Fruit fly (Drosophila melanogaster) whole organism, pupa: Measurements from ENCODE around the gene ifc.

Experiments used
- CG10348 ChIP-seq: fragments of 200-800 bp; sonication (Bioruptor generic); IDR thresholded peaks from 2 replicates; pipeline ENCODE4 v1.3.6; 2022; ENCODE audit warnings: missing biosample characterization, missing genetic modification characterization
- CG12605 ChIP-seq: fragments of 200-800 bp; sonication (Bioruptor generic); IDR thresholded peaks from 2 replicates; pipeline ENCODE4 v1.3.6; 2022; ENCODE audit warnings: missing biosample characterization, missing genetic modification characterization
- CG13204 ChIP-seq: fragments of 200-800 bp; sonication (Bioruptor generic); optimal IDR thresholded peaks from 2 replicates; lab custom pipeline; 2018; ENCODE audit warnings: missing biosample characterization, mild to moderate bottlenecking, missing genetic modification characterization, moderate library complexity
- CG14655 ChIP-seq: fragments of 200-800 bp; sonication (Bioruptor generic); optimal IDR thresholded peaks from 3 replicates; lab custom pipeline; 2017; ENCODE audit warnings: mild to moderate bottlenecking, missing biosample characterization, missing genetic modification reagents, missing genetic modification characterization
- CG15710 ChIP-seq: fragments of 200-800 bp; sonication (Bioruptor generic); optimal IDR thresholded peaks from 2 replicates; lab custom pipeline; 2018; ENCODE audit warnings: missing biosample characterization, mild to moderate bottlenecking, missing genetic modification characterization, moderate library complexity
- CG17806 ChIP-seq: fragments of 200-800 bp; sonication (Bioruptor generic); optimal IDR thresholded peaks from 2 replicates; lab custom pipeline; 2018; ENCODE audit warnings: missing biosample characterization, mild to moderate bottlenecking, missing genetic modification characterization, moderate library complexity
- CG32121 ChIP-seq: fragments of 200-800 bp; sonication (Bioruptor generic); IDR thresholded peaks from 2 replicates; pipeline ENCODE4 v1.3.6; 2022; ENCODE audit warnings: missing biosample characterization, missing genetic modification characterization
- CG34367 ChIP-seq: fragments of 200-800 bp; sonication (Bioruptor generic); optimal IDR thresholded peaks from 2 replicates; lab custom pipeline; 2018; ENCODE audit warnings: missing biosample characterization, mild to moderate bottlenecking, missing genetic modification characterization
- CG4496 ChIP-seq: fragments of 200-800 bp; sonication (Bioruptor generic); IDR thresholded peaks from 3 replicates; pipeline ENCODE4 v1.3.6; 2022; ENCODE audit warnings: missing biosample characterization, missing genetic modification characterization
- CG8159 ChIP-seq: fragments of 200-800 bp; sonication (Bioruptor generic); optimal IDR thresholded peaks from 3 replicates; lab custom pipeline; 2018; ENCODE audit warnings: missing biosample characterization, mild to moderate bottlenecking, missing genetic modification characterization, moderate library complexity
- CG8301 ChIP-seq: fragments of 200-800 bp; sonication (Bioruptor generic); optimal IDR thresholded peaks from 2 replicates; lab custom pipeline; 2018; ENCODE audit warnings: missing biosample characterization, mild to moderate bottlenecking, missing genetic modification characterization
- CG9948 ChIP-seq: fragments of 200-800 bp; sonication (Bioruptor generic); optimal IDR thresholded peaks from 2 replicates; lab custom pipeline; 2018; ENCODE audit warnings: missing biosample characterization, mild to moderate bottlenecking, missing genetic modification characterization, moderate library complexity
- D1 ChIP-seq: fragments of 200-800 bp; sonication (Bioruptor generic); optimal IDR thresholded peaks from 2 replicates; lab custom pipeline; 2018; ENCODE audit warnings: missing biosample characterization, mild to moderate bottlenecking, missing genetic modification characterization, moderate library complexity
- EcR ChIP-seq: fragments of 200-800 bp; sonication (Bioruptor generic); optimal IDR thresholded peaks from 3 replicates; lab custom pipeline; 2019; ENCODE audit warnings: missing biosample characterization, missing genetic modification characterization, mild to moderate bottlenecking, moderate library complexity, missing genetic modification reagents
- Ets98B ChIP-seq: fragments of 200-800 bp; sonication (Bioruptor generic); IDR thresholded peaks from 2 replicates; pipeline ENCODE4 v1.3.6; 2022; ENCODE audit warnings: missing biosample characterization, missing genetic modification characterization
- Pif1A ChIP-seq: fragments of 200-800 bp; sonication (Bioruptor generic); optimal IDR thresholded peaks from 3 replicates; lab custom pipeline; 2016; ENCODE audit warnings: missing biosample characterization, missing genetic modification characterization
- Pif1B ChIP-seq: fragments of 200-800 bp; sonication (Bioruptor generic); optimal IDR thresholded peaks from 3 replicates; lab custom pipeline; 2016; ENCODE audit warnings: missing biosample characterization, missing genetic modification characterization
- Snoo ChIP-seq: fragments of 200-800 bp; sonication (Bioruptor generic); optimal IDR thresholded peaks from 3 replicates; lab custom pipeline; 2017; ENCODE audit warnings: missing biosample characterization, mild to moderate bottlenecking, missing genetic modification characterization, inconsistent platforms
- fd96Ca ChIP-seq: fragments of 200-800 bp; sonication (Bioruptor generic); IDR thresholded peaks from 3 replicates; pipeline ENCODE4 v1.3.6; 2022; ENCODE audit warnings: missing biosample characterization, missing genetic modification characterization
- gl ChIP-seq: fragments of 200-800 bp; sonication (Bioruptor generic); optimal IDR thresholded peaks from 2 replicates; lab custom pipeline; 2018; ENCODE audit warnings: missing biosample characterization, mild to moderate bottlenecking, missing genetic modification characterization
- rn ChIP-seq: fragments of 200-800 bp; sonication (Bioruptor generic); IDR thresholded peaks from 2 replicates; pipeline ENCODE4 v1.3.6; 2022; ENCODE audit warnings: missing biosample characterization, missing genetic modification characterization

ifc gene

dm6 chr2L:5958581-5959177, 27.5 kb upstream of the ifc start, which contains the start of gene Vm26Ac:
TSS of gene Vm26Ac (minus strand) at chr2L:5958631.
- no peak for TF ChIP-seq CG13204 (GFP tag; lab: Kevin White, UChicago)
- TF ChIP-seq CG14655 (GFP tag; lab: Kevin White, UChicago) = no peak
- no peak for TF ChIP-seq EcR (GFP tag; lab: Kevin White, UChicago)
- no peak for TF ChIP-seq CG12605
- no peak for TF ChIP-seq rn
- TF ChIP-seq CG8301 (tag; lab: Kevin White, UChicago) = no peak
- no peak for TF ChIP-seq Ets98B
- no peak for TF ChIP-seq Pif1A (GFP tag; lab: Kevin White, UChicago)
- TF ChIP-seq gl (tag; lab: Kevin White, UChicago) = no peak
- no peak for TF ChIP-seq fd96Ca (GFP tag; lab: Robert Waterston, UW)
- TF ChIP-seq CG34367 (tag; lab: Kevin White, UChicago) = no peak
- TF ChIP-seq CG17806 (tag; lab: Kevin White, UChicago) = no peak

dm6 chr2L:5959863-5960658, 26.1 kb upstream of the ifc start, which contains the start of gene Vm26Aa:
TSS of gene Vm26Aa (minus strand) at chr2L:5960340.
- TF ChIP-seq Ets98B (no peak), Pif1B (GFP tag; lab: Kevin White, UChicago) (no peak), CG12605 (no peak), gl (tag; lab: Kevin White, UChicago) (no peak)

- no peak for TF ChIP-seq Snoo
- TF ChIP-seq EcR (GFP tag; lab: Kevin White, UChicago) = no peak
- no peak for TF ChIP-seq CG9948
- TF ChIP-seq CG4496 (GFP tag; lab: Robert Waterston, UW) = no peak
- TF ChIP-seq CG14655 (GFP tag; lab: Kevin White, UChicago) = no peak
- no peak for TF ChIP-seq CG8159 (tag; lab: Kevin White, UChicago)
These were observed 24.8 kb upstream of the ifc start for dm6 chr2L:5961169-5961918.

dm6 chr2L:5963251-5963650, 22.9 kb upstream of the ifc start:
- TF ChIP-seq CG10348 (GFP tag; lab: Robert Waterston, UW) = no peak
- TF ChIP-seq CG9948 = no peak
- TF ChIP-seq CG12605 = no peak
- TF ChIP-seq Pif1A (GFP tag; lab: Kevin White, UChicago) = no peak
- TF ChIP-seq EcR (GFP tag; lab: Kevin White, UChicago) = no peak
- TF ChIP-seq CG17806 (tag; lab: Kevin White, UChicago) = no peak
- TF ChIP-seq CG32121 (GFP tag; lab: Robert Waterston, UW) = no peak
- no peak for TF ChIP-seq rn
- no peak for TF ChIP-seq CG15710
- TF ChIP-seq Snoo = no peak
- no peak for TF ChIP-seq CG4496 (GFP tag; lab: Robert Waterston, UW)
- no peak for TF ChIP-seq Ets98B
- TF ChIP-seq CG8301 (tag; lab: Kevin White, UChicago) = no peak
- no peak for TF ChIP-seq D1 (tag; lab: Kevin White, UChicago)

dm6 chr2L:5964211-5964610, 21.9 kb upstream of the ifc start:
- no peak for TF ChIP-seq D1 (tag; lab: Kevin White, UChicago)
- no peak for TF ChIP-seq CG34367 (tag; lab: Kevin White, UChicago)
- TF ChIP-seq CG15710 = no peak
- TF ChIP-seq Pif1B (GFP tag; lab: Kevin White, UChicago) = no peak
- TF ChIP-seq CG32121 (GFP tag; lab: Robert Waterston, UW) = no peak
- TF ChIP-seq rn = no peak
- no peak for TF ChIP-seq CG17806 (tag; lab: Kevin White, UChicago)
- TF ChIP-seq CG4496 (GFP tag; lab: Robert Waterston, UW) = no peak
- no peak for TF ChIP-seq EcR (GFP tag; lab: Kevin White, UChicago)
- TF ChIP-seq Ets98B = no peak
- TF ChIP-seq CG13204 (GFP tag; lab: Kevin White, UChicago) = no peak
- TF ChIP-seq fd96Ca (GFP tag; lab: Robert Waterston, UW) = no peak
- TF ChIP-seq Snoo = no peak
- no peak for TF ChIP-seq CG8301 (tag; lab: Kevin White, UChicago)

dm6 chr2L:5964851-5965250, 21.3 kb upstream of the ifc start, which contains the start of gene psd:
TSS of gene psd (minus strand) at chr2L:5964951.
- TF ChIP-seq EcR (GFP tag; lab: Kevin White, UChicago) (peak; percentile 52), CG12605 (no peak)
- TF ChIP-seq, all 21 proteins: peak for 1
